ENCODE assay signal across 5 fruit fly cellular contexts in genomic region chr2L:21657426-21657825, dm6.
A peak's percentile ranks its signal among the peaks of the same experiment; 100 is the strongest.
TF ChIP-seq lines count a peak whose summit lies in the region.

No protein-coding gene starts in this region.

- peak; percentile 36 for TF ChIP-seq CTCF in whole organism, embryonic (GFP tag; optimal IDR thresholded peaks at IDR 0.05; lab: Kevin White, UChicago)

TF ChIP-seq in whole organism, adult, 20 proteins besides CTCF, POLR2A, EP300 and RAD21 (continues in another document):
- TF ChIP-seq ovo (GFP tag; optimal IDR thresholded peaks at IDR 0.05; lab: Kevin White, UChicago) (no peak), CG5204 (GFP tag; optimal IDR thresholded peaks at IDR 0.05; lab: Kevin White, UChicago) (peak; percentile 46), tj (GFP tag; optimal IDR thresholded peaks at IDR 0.05; lab: Kevin White, UChicago) (no peak), CG14711 (tag; optimal IDR thresholded peaks at IDR 0.05; lab: Kevin White, UChicago) (peak; percentile 43), bab1 (GFP tag; optimal IDR thresholded peaks at IDR 0.05; lab: Kevin White, UChicago) (no peak), CG11617 (GFP tag; optimal IDR thresholded peaks at IDR 0.05; lab: Kevin White, UChicago) (no peak), CG1620 (GFP tag; optimal IDR thresholded peaks at IDR 0.05; lab: Kevin White, UChicago) (peak; percentile 9), toe (GFP tag; optimal IDR thresholded peaks at IDR 0.05; lab: Kevin White, UChicago) (peak; percentile 14), Crg-1 (GFP tag; optimal IDR thresholded peaks at IDR 0.05; lab: Kevin White, UChicago) (no peak), Mnt (GFP tag; optimal IDR thresholded peaks at IDR 0.05; lab: Kevin White, UChicago) (peak; percentile 17), CG12768 (GFP tag; optimal IDR thresholded peaks at IDR 0.05; lab: Kevin White, UChicago) (peak; percentile 48), Hr96 (GFP tag; optimal IDR thresholded peaks at IDR 0.05; lab: Kevin White, UChicago) (peak; percentile 61), CG7045 (GFP tag; optimal IDR thresholded peaks at IDR 0.05; lab: Kevin White, UChicago) (peak; percentile 16), pad (GFP tag; optimal IDR thresholded peaks at IDR 0.05; lab: Kevin White, UChicago) (peak; percentile 45), CG7101 (tag; optimal IDR thresholded peaks at IDR 0.05; lab: Kevin White, UChicago) (peak; percentile 33), Clk (GFP tag; optimal IDR thresholded peaks at IDR 0.05; lab: Kevin White, UChicago) (no peak), kay (GFP tag; lab: Kevin White, UChicago; ENCODE audit: borderline replicate concordance) (peak; percentile 50), CG33017 (tag; optimal IDR thresholded peaks at IDR 0.05; lab: Kevin White, UChicago) (no peak)

TF ChIP-seq in whole organism, embryonic, 481 proteins besides CTCF, POLR2A, EP300 and RAD21 (continues in another document):
- TF ChIP-seq CG2712 (tag; optimal IDR thresholded peaks at IDR 0.05; lab: Kevin White, UChicago) (peak; percentile 68), CG8765 (GFP tag; IDR thresholded peaks at IDR 0.05; lab: Robert Waterston, UW) (no peak), CG32767 (GFP tag; IDR thresholded peaks at IDR 0.05; lab: Robert Waterston, UW) (peak; percentile 43; the same call in 1 of the 2 replicates), Aef1 (GFP tag; IDR thresholded peaks at IDR 0.05; lab: Robert Waterston, UW) (no peak; the same call in 2 of the 3 replicates), Hr78 (GFP tag; optimal IDR thresholded peaks at IDR 0.05; lab: Kevin White, UChicago) (no peak), lbe (GFP tag; optimal IDR thresholded peaks at IDR 0.05; lab: Kevin White, UChicago) (no peak), Six4 (GFP tag; optimal IDR thresholded peaks at IDR 0.05; lab: Kevin White, UChicago) (peak; percentile 3), Awh (GFP tag; IDR thresholded peaks at IDR 0.05; lab: Robert Waterston, UW) (peak; percentile 40; the same call in 1 of the 2 replicates), D19B (GFP tag; optimal IDR thresholded peaks at IDR 0.05; lab: Kevin White, UChicago) (peak; percentile 17), CG12155 (GFP tag; optimal IDR thresholded peaks at IDR 0.05; lab: Kevin White, UChicago) (peak; percentile 38), CG32772 (GFP tag; IDR thresholded peaks at IDR 0.05; lab: Robert Waterston, UW) (no peak; the same call in 1 of the 2 replicates), ara (GFP tag; IDR thresholded peaks at IDR 0.05; lab: Robert Waterston, UW) (no peak; the same call in 1 of the 2 replicates), Dbx (GFP tag; IDR thresholded peaks at IDR 0.05; lab: Robert Waterston, UW) (peak; percentile 73; the same call in 2 of the 3 replicates), H2.0 (GFP tag; IDR thresholded peaks at IDR 0.05; lab: Robert Waterston, UW) (peak; percentile 75; the same call in 1 of the 2 replicates), CG18262 (tag; optimal IDR thresholded peaks at IDR 0.05; lab: Kevin White, UChicago) (peak; percentile 44), grau (tag; optimal IDR thresholded peaks at IDR 0.05; lab: Kevin White, UChicago) (peak; percentile 56), mld (GFP tag; IDR thresholded peaks at IDR 0.05; lab: Robert Waterston, UW; ENCODE audit: partially characterized antibody) (no peak), sim (GFP tag; IDR thresholded peaks at IDR 0.05; lab: Robert Waterston, UW) (no peak)

TF ChIP-seq in whole organism, prepupa, 60 proteins besides CTCF, POLR2A, EP300 and RAD21 (continues in another document):
- TF ChIP-seq lz (GFP tag; optimal IDR thresholded peaks at IDR 0.05; lab: Kevin White, UChicago) (peak; percentile 62), CG16779 (tag; optimal IDR thresholded peaks at IDR 0.05; lab: Kevin White, UChicago) (no peak), Met (GFP tag; optimal IDR thresholded peaks at IDR 0.05; lab: Kevin White, UChicago) (peak; percentile 48), CG8632 (GFP tag; optimal IDR thresholded peaks at IDR 0.05; lab: Kevin White, UChicago) (peak; percentile 13), pdm3 (GFP tag; optimal IDR thresholded peaks at IDR 0.05; lab: Kevin White, UChicago) (peak; percentile 58), CG6792 (GFP tag; optimal IDR thresholded peaks at IDR 0.05; lab: Kevin White, UChicago) (peak; percentile 8), CG3032 (tag; optimal IDR thresholded peaks at IDR 0.05; lab: Kevin White, UChicago) (peak; percentile 51), Sox102F (GFP tag; optimal IDR thresholded peaks at IDR 0.05; lab: Kevin White, UChicago) (peak; percentile 31), Lpt (GFP tag; optimal IDR thresholded peaks at IDR 0.05; lab: Kevin White, UChicago) (no peak), CG31627 (GFP tag; optimal IDR thresholded peaks at IDR 0.05; lab: Kevin White, UChicago) (peak; percentile 60), CG34406 (GFP tag; optimal IDR thresholded peaks at IDR 0.05; lab: Kevin White, UChicago) (no peak), CG15336 (GFP tag; IDR thresholded peaks at IDR 0.05; lab: Robert Waterston, UW) (no peak), CG32006 (GFP tag; optimal IDR thresholded peaks at IDR 0.05; lab: Kevin White, UChicago) (no peak), vri (GFP tag; optimal IDR thresholded peaks at IDR 0.05; lab: Kevin White, UChicago) (no peak), CG6163 (GFP tag; IDR thresholded peaks at IDR 0.05; lab: Robert Waterston, UW) (no peak), Blimp-1 (GFP tag; optimal IDR thresholded peaks at IDR 0.05; lab: Kevin White, UChicago) (no peak), svp (GFP tag; lab: Kevin White, UChicago) (peak; percentile 82), eg (GFP tag; IDR thresholded peaks at IDR 0.05; lab: Robert Waterston, UW) (no peak; the same call in 2 of the 3 replicates), CG10669 (GFP tag; optimal IDR thresholded peaks at IDR 0.05; lab: Kevin White, UChicago) (no peak), CG11902 (GFP tag; optimal IDR thresholded peaks at IDR 0.05; lab: Kevin White, UChicago) (peak; percentile 20)

TF ChIP-seq in whole organism, pupa, 21 proteins besides CTCF, POLR2A, EP300 and RAD21:
- TF ChIP-seq CG17806 (tag; optimal IDR thresholded peaks at IDR 0.05; lab: Kevin White, UChicago), result peak; percentile 38
- TF ChIP-seq Ets98B (GFP tag; IDR thresholded peaks at IDR 0.05; lab: Robert Waterston, UW), result no peak
- TF ChIP-seq CG32121 (GFP tag; IDR thresholded peaks at IDR 0.05; lab: Robert Waterston, UW), result no peak
- no peak for TF ChIP-seq CG10348 (GFP tag; IDR thresholded peaks at IDR 0.05; lab: Robert Waterston, UW)
- peak; percentile 28 for TF ChIP-seq CG9948 (tag; optimal IDR thresholded peaks at IDR 0.05; lab: Kevin White, UChicago)
- peak; percentile 30 for TF ChIP-seq CG15710 (tag; optimal IDR thresholded peaks at IDR 0.05; lab: Kevin White, UChicago)
- no peak for TF ChIP-seq CG14655 (GFP tag; optimal IDR thresholded peaks at IDR 0.05; lab: Kevin White, UChicago)
- TF ChIP-seq CG8301 (tag; optimal IDR thresholded peaks at IDR 0.05; lab: Kevin White, UChicago), result peak; percentile 25
- TF ChIP-seq rn (GFP tag; IDR thresholded peaks at IDR 0.05; lab: Robert Waterston, UW), result no peak
- no peak for TF ChIP-seq CG8159 (tag; optimal IDR thresholded peaks at IDR 0.05; lab: Kevin White, UChicago)
- no peak for TF ChIP-seq gl (tag; optimal IDR thresholded peaks at IDR 0.05; lab: Kevin White, UChicago)
- peak; percentile 6 for TF ChIP-seq Pif1B (GFP tag; optimal IDR thresholded peaks at IDR 0.05; lab: Kevin White, UChicago)
- no peak for TF ChIP-seq CG4496 (GFP tag; IDR thresholded peaks at IDR 0.05; lab: Robert Waterston, UW)
- TF ChIP-seq Pif1A (GFP tag; optimal IDR thresholded peaks at IDR 0.05; lab: Kevin White, UChicago), result peak; percentile 68

TF ChIP-seq in whole organism, wandering third instar larva, 38 proteins besides CTCF, POLR2A, EP300 and RAD21 (continues in another document):
- TF ChIP-seq CrebA (GFP tag; optimal IDR thresholded peaks at IDR 0.05; lab: Kevin White, UChicago; ENCODE audit: borderline replicate concordance) (no peak), Abd-B (GFP tag; optimal IDR thresholded peaks at IDR 0.05; lab: Kevin White, UChicago) (no peak), CG32264 (GFP tag; optimal IDR thresholded peaks at IDR 0.05; lab: Kevin White, UChicago) (no peak), dsf (GFP tag; optimal IDR thresholded peaks at IDR 0.05; lab: Kevin White, UChicago; ENCODE audit: borderline replicate concordance) (no peak), psq (GFP tag; optimal IDR thresholded peaks at IDR 0.05; lab: Kevin White, UChicago) (peak; percentile 0), Dif (GFP tag; optimal IDR thresholded peaks at IDR 0.05; lab: Kevin White, UChicago; ENCODE audit: partially characterized antibody) (no peak), dmrt93B (GFP tag; optimal IDR thresholded peaks at IDR 0.05; lab: Kevin White, UChicago) (no peak), N (GFP tag; optimal IDR thresholded peaks at IDR 0.05; lab: Kevin White, UChicago) (no peak), lola (GFP tag; optimal IDR thresholded peaks at IDR 0.05; lab: Kevin White, UChicago) (no peak), rgr (GFP tag; optimal IDR thresholded peaks at IDR 0.05; lab: Kevin White, UChicago) (peak; percentile 32), jim (GFP tag; optimal IDR thresholded peaks at IDR 0.05; lab: Kevin White, UChicago) (no peak), Hr83 (GFP tag; optimal IDR thresholded peaks at IDR 0.05; lab: Kevin White, UChicago; ENCODE audit: poor library complexity, severe bottlenecking) (peak; percentile 10), Myc (optimal IDR thresholded peaks at IDR 0.05; lab: Kevin White, UChicago) (no peak), OdsH (GFP tag; optimal IDR thresholded peaks at IDR 0.05; lab: Kevin White, UChicago) (peak; percentile 9), Sp1 (GFP tag; optimal IDR thresholded peaks at IDR 0.05; lab: Kevin White, UChicago) (no peak), Mio (GFP tag; optimal IDR thresholded peaks at IDR 0.05; lab: Kevin White, UChicago) (no peak), HLH106 (tag; optimal IDR thresholded peaks at IDR 0.05; lab: Kevin White, UChicago) (peak; percentile 43), Hr78 (GFP tag; optimal IDR thresholded peaks at IDR 0.05; lab: Kevin White, UChicago) (no peak), dl (GFP tag; optimal IDR thresholded peaks at IDR 0.05; lab: Kevin White, UChicago; ENCODE audit: insufficient read depth in 1 of 2, partially characterized antibody in 2 of 2) (no peak), ey (GFP tag; optimal IDR thresholded peaks at IDR 0.05; lab: Kevin White, UChicago) (peak; percentile 32), woc (GFP tag; optimal IDR thresholded peaks at IDR 0.05; lab: Kevin White, UChicago) (peak; percentile 24), usp (GFP tag; optimal IDR thresholded peaks at IDR 0.05; lab: Kevin White, UChicago) (no peak), Rel (GFP tag; optimal IDR thresholded peaks at IDR 0.05; lab: Kevin White, UChicago) (no peak), Rel (tag; optimal IDR thresholded peaks at IDR 0.05; lab: Kevin White, UChicago) (no peak), tai (GFP tag; optimal IDR thresholded peaks at IDR 0.05; lab: Kevin White, UChicago) (no peak), Hnf4 (GFP tag; optimal IDR thresholded peaks at IDR 0.05; lab: Kevin White, UChicago) (peak; percentile 56), Dfd (GFP tag; optimal IDR thresholded peaks at IDR 0.05; lab: Kevin White, UChicago) (no peak), Vsx2 (GFP tag; optimal IDR thresholded peaks at IDR 0.05; lab: Kevin White, UChicago; ENCODE audit: partially characterized antibody) (no peak), brk (GFP tag; optimal IDR thresholded peaks at IDR 0.05; lab: Kevin White, UChicago) (no peak), Jra (GFP tag; optimal IDR thresholded peaks at IDR 0.05; lab: Kevin White, UChicago) (peak; percentile 6)
